Fruit fly (Drosophila melanogaster) whole organism, embryonic: Measurements from ENCODE around the gene Tsf1.

Source experiments
- Adf1 ChIP-seq: fragments of 200-800 bp; sonication (Bioruptor generic); IDR thresholded peaks from 2 replicates; pipeline ENCODE4 v1.3.6; 2022; ENCODE audit warnings: missing biosample characterization, missing genetic modification characterization
- Antp ChIP-seq: fragments of 200-800 bp; sonication (Bioruptor generic); optimal IDR thresholded peaks from 3 replicates; lab custom pipeline; 2016; ENCODE audit warnings: missing biosample characterization, missing genetic modification characterization
- Asciz ChIP-seq: fragments of 200-800 bp; sonication (Bioruptor generic); optimal IDR thresholded peaks from 2 replicates; lab custom pipeline; 2017; ENCODE audit warnings: missing biosample characterization, mild to moderate bottlenecking, missing genetic modification characterization, missing genetic modification reagents
- Awh ChIP-seq: fragments of 200-800 bp; sonication (Bioruptor generic); IDR thresholded peaks from 2 replicates; pipeline ENCODE4, ENCODE4 v1.3.6; 2022; ENCODE audit warnings: missing biosample characterization, missing genetic modification characterization
- CG1024 ChIP-seq: fragments of 200-800 bp; sonication (Bioruptor generic); IDR thresholded peaks from 2 replicates; pipeline ENCODE4 v1.3.6; 2022; ENCODE audit warnings: missing biosample characterization, missing genetic modification characterization
- CG11093 ChIP-seq: fragments of 200-800 bp; sonication (Bioruptor generic); IDR thresholded peaks from 3 replicates; pipeline ENCODE4 v1.3.6; 2022; ENCODE audit warnings: missing biosample characterization, missing genetic modification characterization
- CG11695 ChIP-seq: fragments of 200-800 bp; sonication (Bioruptor generic); IDR thresholded peaks from 3 replicates; pipeline ENCODE4 v1.3.6; 2022; ENCODE audit warnings: missing biosample characterization, missing genetic modification characterization
- CG12071 ChIP-seq: fragments of 200-800 bp; sonication (Bioruptor generic); optimal IDR thresholded peaks from 3 replicates; lab custom pipeline; 2018; ENCODE audit warnings: missing biosample characterization, mild to moderate bottlenecking, missing genetic modification characterization
- CG13287 ChIP-seq: fragments of 200-800 bp; sonication (Bioruptor generic); IDR thresholded peaks from 2 replicates; pipeline ENCODE4 v1.3.6; 2022; ENCODE audit warnings: missing biosample characterization, missing genetic modification characterization; ENCODE audit not compliant: partially characterized antibody
- CG13296 ChIP-seq: fragments of 200-800 bp; sonication (Bioruptor generic); optimal IDR thresholded peaks from 3 replicates; lab custom pipeline; 2018; ENCODE audit warnings: missing biosample characterization, mild to moderate bottlenecking, missing genetic modification characterization
- CG14710 ChIP-seq: fragments of 200-800 bp; sonication (Bioruptor generic); optimal IDR thresholded peaks from 3 replicates; lab custom pipeline; 2019; ENCODE audit warnings: missing biosample characterization, mild to moderate bottlenecking, missing genetic modification characterization, moderate library complexity
- CG15601 ChIP-seq: fragments of 200-800 bp; sonication (Bioruptor generic); optimal IDR thresholded peaks from 3 replicates; lab custom pipeline; 2019; ENCODE audit warnings: missing biosample characterization, mild to moderate bottlenecking, missing genetic modification characterization, moderate library complexity
- CG18262 ChIP-seq: fragments of 200-800 bp; optimal IDR thresholded peaks from 3 replicates; lab custom pipeline; 2019; ENCODE audit warnings: missing biosample characterization, mild to moderate bottlenecking, missing genetic modification characterization, moderate library complexity
- CG4282 ChIP-seq: fragments of 200-800 bp; sonication (Bioruptor generic); optimal IDR thresholded peaks from 2 replicates; lab custom pipeline; 2016; ENCODE audit warnings: missing biosample characterization, missing genetic modification characterization
- CG8765 ChIP-seq: fragments of 200-800 bp; sonication (Bioruptor generic); IDR thresholded peaks from 2 replicates; pipeline ENCODE4 v1.3.6; 2022; ENCODE audit warnings: missing biosample characterization, missing genetic modification characterization
- D19B ChIP-seq: fragments of 200-800 bp; sonication (Bioruptor generic); optimal IDR thresholded peaks from 2 replicates; lab custom pipeline; 2017; ENCODE audit warnings: missing biosample characterization, mild to moderate bottlenecking, missing genetic modification characterization
- Deaf1 ChIP-seq: fragments of 200-800 bp; optimal IDR thresholded peaks from 3 replicates; lab custom pipeline; 2019; ENCODE audit warnings: missing biosample characterization, mild to moderate bottlenecking, missing genetic modification characterization, moderate library complexity
- Dll ChIP-seq: fragments of 200-800 bp; sonication (Bioruptor generic); IDR thresholded peaks from 4 replicates; pipeline ENCODE4 v1.3.6; 2022; ENCODE audit warnings: missing biosample characterization, missing genetic modification characterization; ENCODE audit not compliant: partially characterized antibody
- GATAe ChIP-seq: fragments of 200-800 bp; sonication (Bioruptor generic); conservative IDR thresholded peaks from 2 replicates; pipeline ENCODE4 v1.3.6; 2022; ENCODE audit warnings: missing biosample characterization, missing genetic modification characterization
- Jarid2 ChIP-seq: fragments of 200-800 bp; sonication (Bioruptor generic); optimal IDR thresholded peaks from 3 replicates; lab custom pipeline; 2017; ENCODE audit warnings: mild to moderate bottlenecking, missing biosample characterization, missing genetic modification reagents, missing genetic modification characterization
- Med ChIP-seq: fragments of 200-800 bp; sonication (Bioruptor generic); peaks from one replicate; lab custom pipeline; 2016; ENCODE audit warnings: missing biosample characterization, missing genetic modification characterization, mild to moderate bottlenecking, inconsistent platforms, moderate library complexity
- Poxn ChIP-seq: fragments of 200-800 bp; sonication (Bioruptor generic); IDR thresholded peaks from 2 replicates; pipeline ENCODE4 v1.3.6; 2022; ENCODE audit warnings: missing biosample characterization, missing genetic modification characterization
- Rx ChIP-seq: fragments of 200-800 bp; sonication (Bioruptor generic); IDR thresholded peaks from 2 replicates; pipeline ENCODE4 v1.3.6; 2022; ENCODE audit warnings: missing biosample characterization, missing genetic modification characterization
- Sox100B ChIP-seq: fragments of 200-800 bp; sonication (Bioruptor generic); optimal IDR thresholded peaks from 3 replicates; lab custom pipeline; 2018; ENCODE audit warnings: missing biosample characterization, mild to moderate bottlenecking, missing genetic modification characterization
- chinmo ChIP-seq: fragments of 200-800 bp; sonication (Bioruptor generic); IDR thresholded peaks from 4 replicates; pipeline ENCODE4 v1.3.6; 2022; ENCODE audit warnings: missing biosample characterization, missing genetic modification characterization; ENCODE audit not compliant: partially characterized antibody
- corto ChIP-seq: fragments of 200-800 bp; sonication (Bioruptor generic); optimal IDR thresholded peaks from 2 replicates; lab custom pipeline; 2016; ENCODE audit warnings: missing biosample characterization, mild to moderate bottlenecking, missing genetic modification characterization, moderate library complexity
- crp ChIP-seq, 2 experiments: fragments of 200-800 bp; sonication (Bioruptor generic); optimal IDR thresholded peaks; 2 replicates in 1 of 2; 3 replicates in 1 of 2; lab custom pipeline; 2017; ENCODE audit warnings: missing biosample characterization in 2 of 2, missing genetic modification characterization in 2 of 2, mild to moderate bottlenecking in 1 of 2, moderate library complexity in 1 of 2
- dpn ChIP-seq, 2 experiments: fragments of 200-800 bp; sonication (Bioruptor generic); optimal IDR thresholded peaks; 3 replicates each; lab custom pipeline; 2016; ENCODE audit warnings: missing biosample characterization in 2 of 2, missing genetic modification characterization in 2 of 2
- dysf ChIP-seq: fragments of 200-800 bp; sonication (Bioruptor generic); IDR thresholded peaks from 3 replicates; pipeline ENCODE4 v1.3.6; 2022; ENCODE audit warnings: missing biosample characterization, missing genetic modification characterization
- ftz-f1 ChIP-seq: fragments of 200-800 bp; sonication (Bioruptor generic); optimal IDR thresholded peaks from 2 replicates; lab custom pipeline; 2016; ENCODE audit warnings: missing biosample characterization, missing genetic modification characterization
- grn ChIP-seq: fragments of 200-800 bp; sonication (Bioruptor generic); optimal IDR thresholded peaks from 3 replicates; lab custom pipeline; 2017; ENCODE audit warnings: missing biosample characterization, missing genetic modification characterization
- h ChIP-seq: fragments of >200 bp; optimal IDR thresholded peaks from 2 replicates; lab custom pipeline; 2017
- insv ChIP-seq, 2 experiments: fragments of 200-800 bp; sonication (Bioruptor generic); optimal IDR thresholded peaks; 3 replicates each; lab custom pipeline; 2016 to 2018; ENCODE audit warnings: missing biosample characterization in 2 of 2, missing genetic modification characterization in 2 of 2
- inv ChIP-seq: fragments of 200-800 bp; sonication (Bioruptor generic); IDR thresholded peaks from 2 replicates; pipeline ENCODE4 v1.3.6; 2022; ENCODE audit warnings: missing biosample characterization, missing genetic modification characterization; ENCODE audit not compliant: partially characterized antibody
- psq ChIP-seq: fragments of 200-800 bp; sonication (Bioruptor generic); optimal IDR thresholded peaks from 2 replicates; lab custom pipeline; 2017; ENCODE audit warnings: missing biosample characterization, missing genetic modification characterization
- seq ChIP-seq: fragments of 200-800 bp; sonication (Bioruptor generic); IDR thresholded peaks from 2 replicates; pipeline ENCODE4 v1.3.6; 2022; ENCODE audit warnings: missing biosample characterization, missing genetic modification characterization
- slou ChIP-seq: fragments of 200-800 bp; sonication (Bioruptor generic); optimal IDR thresholded peaks from 3 replicates; lab custom pipeline; 2016; ENCODE audit warnings: missing biosample characterization, missing genetic modification characterization
- stc ChIP-seq: fragments of 200-800 bp; sonication (Bioruptor generic); IDR thresholded peaks from 2 replicates; pipeline ENCODE4 v1.3.6; 2022; ENCODE audit warnings: missing biosample characterization, missing genetic modification characterization
- stwl ChIP-seq: fragments of 200-800 bp; sonication (Bioruptor generic); optimal IDR thresholded peaks from 3 replicates; lab custom pipeline; 2018; ENCODE audit warnings: missing biosample characterization, mild to moderate bottlenecking, missing genetic modification characterization, moderate library complexity
- sug ChIP-seq: fragments of 200-800 bp; optimal IDR thresholded peaks from 2 replicates; lab custom pipeline; 2019; ENCODE audit warnings: missing biosample characterization, mild to moderate bottlenecking, missing genetic modification characterization, moderate library complexity
- yki ChIP-seq: fragments of >200 bp; optimal IDR thresholded peaks from 3 replicates; lab custom pipeline; 2018

The Tsf1 gene

DNA sequence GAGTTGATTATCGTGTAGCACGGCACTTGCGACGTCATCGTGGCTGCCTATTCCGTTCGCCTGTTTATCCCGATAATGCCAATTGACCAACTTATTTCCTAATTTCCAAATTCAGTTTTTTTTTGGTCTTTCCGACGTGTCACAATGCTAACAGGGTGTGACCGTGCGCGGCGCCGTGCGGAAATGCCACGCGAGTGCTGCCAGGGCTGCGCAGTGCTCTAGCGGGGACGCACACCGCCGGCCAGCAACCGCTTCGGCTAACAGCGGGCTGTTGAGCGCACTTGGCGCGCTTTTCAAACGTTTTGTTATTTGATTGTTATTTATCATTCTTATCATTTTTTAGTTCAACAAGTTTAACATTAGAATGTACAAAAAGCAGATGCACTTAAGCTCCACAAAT, 1.8 kb upstream of the Tsf1 start, which contains the start of gene betaCOP (continued):
- no peak for TF ChIP-seq corto (GFP tag; lab: Kevin White, UChicago)

DNA sequence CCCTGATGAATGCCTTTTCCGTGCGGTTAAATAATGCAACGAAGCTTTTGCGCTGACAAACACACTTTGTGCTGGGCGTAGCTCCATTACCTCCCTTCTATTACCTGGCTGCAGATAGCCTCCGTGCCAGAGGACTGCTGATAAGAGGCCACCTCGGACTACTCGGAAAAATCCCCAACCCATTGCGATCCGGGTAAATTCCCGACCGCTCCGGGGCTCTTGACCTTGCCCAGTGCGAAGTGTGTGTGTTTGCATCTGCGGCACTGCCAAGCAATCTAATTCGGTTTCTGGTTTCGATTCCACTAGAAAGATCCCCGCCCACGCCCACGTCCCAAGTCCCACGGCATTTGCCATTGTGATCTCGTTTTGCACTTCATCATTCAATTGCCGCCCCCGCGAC, 1.1 kb upstream of the Tsf1 start:
- TF ChIP-seq dpn (GFP tag; optimal IDR thresholded peaks at IDR 0.05; lab: Kevin White, UChicago) (no peak), stc (GFP tag; lab: Robert Waterston, UW) (no peak), slou (GFP tag; lab: Kevin White, UChicago) (no peak), CG4282 (GFP tag; lab: Kevin White, UChicago) (no peak), Med (GFP tag; lab: Kevin White, UChicago) (peak; percentile 31)

DNA sequence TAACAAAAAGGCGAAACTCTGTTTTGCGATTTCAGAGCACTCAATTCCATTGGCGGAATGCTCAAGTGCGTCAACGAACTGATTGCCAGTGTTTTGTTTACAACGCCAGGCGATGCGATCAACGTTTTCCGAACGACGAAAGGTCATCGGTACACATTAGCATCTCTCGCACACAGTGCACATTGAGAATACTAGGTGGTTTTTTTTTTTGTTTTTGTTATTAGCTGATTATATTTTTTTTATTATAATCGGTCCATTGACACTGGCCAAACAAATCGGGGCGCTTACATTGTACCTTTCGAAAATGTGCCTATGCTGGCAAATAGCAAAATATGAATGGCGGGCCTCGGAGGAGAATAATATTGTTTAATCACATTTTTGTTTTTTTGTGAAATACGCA, 8.3 kb downstream of the Tsf1 start:
- TF ChIP-seq seq (GFP tag; lab: Robert Waterston, UW) (no peak), insv (GFP tag; optimal IDR thresholded peaks at IDR 0.05; lab: Kevin White, UChicago) (no peak)

DNA sequence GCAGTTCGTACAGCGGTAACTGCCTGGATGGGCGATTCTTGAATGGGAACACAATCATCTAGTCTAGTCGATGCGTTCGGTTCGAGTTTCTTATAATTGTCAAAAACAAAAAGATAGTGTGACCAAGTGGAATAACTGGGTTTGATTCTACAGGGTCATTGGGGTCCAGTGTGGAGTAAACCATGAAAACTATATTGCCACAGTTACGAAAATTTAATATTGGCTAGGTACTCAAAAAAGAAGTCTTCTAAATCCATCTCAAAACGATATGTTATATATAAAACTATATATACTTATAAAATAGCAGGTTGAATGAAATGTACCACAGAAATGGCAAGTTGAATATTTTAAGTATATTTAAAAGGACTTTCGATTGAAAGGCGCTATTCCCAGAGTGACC, 13.1 kb downstream of the Tsf1 start, which contains the start of gene CG34328:
Gene CG34328 (minus strand): TSS at position 101 of the 400 bp plus-strand sequence.
- TF ChIP-seq Dll (GFP tag; lab: Robert Waterston, UW) (no peak), stwl (tag; lab: Kevin White, UChicago) (peak; percentile 16)

DNA sequence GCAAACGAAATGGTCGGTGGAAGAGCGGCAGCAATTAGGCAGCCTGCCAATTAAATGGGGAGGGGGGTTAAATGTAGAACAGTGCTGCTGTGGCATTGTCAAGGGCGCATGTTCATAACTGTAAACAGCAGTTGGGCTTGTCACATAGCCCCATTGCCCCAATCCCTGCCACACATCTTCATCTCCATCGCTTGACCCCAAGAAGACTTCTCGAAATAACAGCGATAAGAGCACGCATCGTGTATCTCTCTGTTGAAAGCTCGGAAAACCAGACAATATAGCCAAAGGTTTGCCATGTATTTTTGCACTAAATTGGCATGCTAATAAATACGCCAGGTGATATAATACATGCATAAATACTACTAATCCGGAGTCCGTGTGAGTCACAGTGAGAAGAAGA, 15.7 kb downstream of the Tsf1 start:
- TF ChIP-seq CG11093 (no peak), D19B (peak; percentile 10), CG18262 (tag; lab: Kevin White, UChicago) (no peak)
- TF ChIP-seq, all 482 proteins: peak for 1

DNA sequence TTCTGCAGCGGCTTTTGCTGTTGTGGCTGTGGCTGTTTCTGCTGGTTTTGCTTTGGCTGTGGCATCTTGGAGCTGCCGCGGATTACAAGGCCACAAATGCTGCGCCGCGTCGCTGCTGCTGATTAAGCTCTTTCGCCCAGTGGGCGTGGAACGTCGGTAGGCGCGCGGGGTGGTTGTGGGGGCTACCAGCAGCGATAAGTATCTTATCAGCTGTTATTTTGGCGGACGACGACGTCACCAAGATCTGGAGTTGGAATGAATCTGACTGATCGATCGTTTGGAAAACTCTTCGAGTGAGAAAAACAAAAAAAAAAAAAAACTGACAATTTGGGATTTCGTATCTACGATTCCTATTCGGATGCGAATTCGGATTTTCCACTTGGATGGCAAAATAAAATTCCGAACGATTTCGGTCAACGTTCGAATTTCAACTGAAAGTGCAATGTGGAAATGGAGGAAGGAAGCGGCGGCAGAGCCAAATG, 17.3 kb downstream of the Tsf1 start:
- TF ChIP-seq Deaf1 (tag; lab: Kevin White, UChicago) (peak; percentile 17), Sox100B (GFP tag; lab: Kevin White, UChicago) (no peak), dysf (GFP tag; lab: Robert Waterston, UW) (no peak), Antp (no peak), CG11695 (GFP tag; lab: Robert Waterston, UW) (no peak), CG13287 (GFP tag; lab: Robert Waterston, UW) (peak; percentile 25; the same call in 1 of the 2 replicates), Asciz (GFP tag; lab: Kevin White, UChicago) (no peak), grn (GFP tag; lab: Kevin White, UChicago) (peak; percentile 81), crp (GFP tag; optimal IDR thresholded peaks at IDR 0.05; lab: Kevin White, UChicago) (peak in 1 of 2 experiments; percentile 11), yki (lab: Kevin White, UChicago) (no peak), Med (GFP tag; lab: Kevin White, UChicago) (peak; percentile 22), GATAe (GFP tag; lab: Robert Waterston, UW) (peak; percentile 72), Rx (GFP tag; lab: Robert Waterston, UW) (no peak), CG12071 (GFP tag; lab: Kevin White, UChicago) (no peak), Adf1 (GFP tag; lab: Robert Waterston, UW) (peak; percentile 80; the same call in 1 of the 2 replicates), CG1024 (GFP tag; lab: Robert Waterston, UW) (no peak), chinmo (GFP tag; lab: Robert Waterston, UW) (0 out of 4 replicates have a peak, but pooled peaks have one; percentile 79), sug (tag; lab: Kevin White, UChicago) (peak; percentile 18), Poxn (GFP tag; lab: Robert Waterston, UW) (no peak), CG8765 (GFP tag; lab: Robert Waterston, UW) (no peak), CG15601 (tag; lab: Kevin White, UChicago) (no peak), h (lab: Kevin White, UChicago) (no peak), Awh (GFP tag; lab: Robert Waterston, UW) (peak; percentile 37; the same call in 1 of the 2 replicates), psq (GFP tag; lab: Kevin White, UChicago) (no peak), Jarid2 (GFP tag; lab: Kevin White, UChicago) (peak; percentile 69), CG13296 (no peak), stc (GFP tag; lab: Robert Waterston, UW) (peak; percentile 12; the same call in 1 of the 2 replicates), CG14710 (tag; lab: Kevin White, UChicago) (no peak), inv (no peak), ftz-f1 (peak; percentile 34)
